Worm (Caenorhabditis elegans) whole organism, mixed stage, embryonic: ENCODE results near the gene F22B8.7.

Experiments
- M03D4.4 ChIP-seq: sonication (generic microtip); optimal IDR thresholded peaks from 2 replicates; lab custom pipeline; 2017; ENCODE audit warnings: mild to moderate bottlenecking, missing genetic modification characterization, missing compliant biosample characterization
- bed-3 ChIP-seq: fragments of 200-800 bp; sonication (Bioruptor generic); optimal IDR thresholded peaks from 3 replicates; lab custom pipeline; 2018; ENCODE audit warnings: mild to moderate bottlenecking, missing genetic modification characterization, moderate library complexity, missing compliant biosample characterization
- blmp-1 ChIP-seq: fragments of 150-350 bp; optimal IDR thresholded peaks from 2 replicates; lab custom pipeline; 2014; ENCODE audit warnings: missing biosample characterization, missing genetic modification characterization
- ceh-39 ChIP-seq: fragments of 150-350 bp; optimal IDR thresholded peaks from 2 replicates; lab custom pipeline; 2014; ENCODE audit warnings: missing biosample characterization, missing genetic modification characterization
- ceh-43 ChIP-seq: fragments of 200-800 bp; sonication (Bioruptor generic); optimal IDR thresholded peaks from 2 replicates; lab custom pipeline; 2018; ENCODE audit warnings: mild to moderate bottlenecking, missing genetic modification characterization, moderate library complexity, missing compliant biosample characterization
- ceh-83 ChIP-seq: fragments of 200-800 bp; sonication (Bioruptor generic); optimal IDR thresholded peaks from 2 replicates; lab custom pipeline; 2018; ENCODE audit warnings: mild to moderate bottlenecking, missing genetic modification characterization, missing compliant biosample characterization
- ces-1 ChIP-seq: fragments of 150-350 bp; optimal IDR thresholded peaks from 2 replicates; lab custom pipeline; 2014; ENCODE audit warnings: missing biosample characterization, missing genetic modification reagents, missing genetic modification characterization
- cnd-1 ChIP-seq: fragments of 200-800 bp; sonication (Bioruptor generic); optimal IDR thresholded peaks from 2 replicates; lab custom pipeline; 2018; ENCODE audit warnings: mild to moderate bottlenecking, missing genetic modification characterization, missing compliant biosample characterization
- drap-1 ChIP-seq: fragments of 200-800 bp; sonication (Bioruptor generic); optimal IDR thresholded peaks from 3 replicates; lab custom pipeline; 2018; ENCODE audit warnings: mild to moderate bottlenecking, missing genetic modification characterization, missing compliant biosample characterization
- elt-1 ChIP-seq: sonication (generic microtip); optimal IDR thresholded peaks from 2 replicates; lab custom pipeline; 2017; ENCODE audit warnings: missing genetic modification characterization, mild to moderate bottlenecking, missing compliant biosample characterization, antibody characterized with exemption, moderate library complexity, borderline replicate concordance; ENCODE audit not compliant: insufficient read depth
- elt-3 ChIP-seq: fragments of 150-350 bp; optimal IDR thresholded peaks from 2 replicates; lab custom pipeline; 2014; ENCODE audit warnings: missing biosample characterization, missing genetic modification characterization
- ham-2 ChIP-seq: fragments of 200-800 bp; sonication (Bioruptor generic); optimal IDR thresholded peaks from 2 replicates; lab custom pipeline; 2018; ENCODE audit warnings: mild to moderate bottlenecking, missing genetic modification characterization, missing compliant biosample characterization
- lin-13 ChIP-seq: fragments of 150-350 bp; optimal IDR thresholded peaks from 2 replicates; lab custom pipeline; 2014; ENCODE audit warnings: missing biosample characterization, missing genetic modification characterization
- lin-32 ChIP-seq: fragments of 200-800 bp; sonication (Bioruptor generic); optimal IDR thresholded peaks from 2 replicates; lab custom pipeline; 2018; ENCODE audit warnings: mild to moderate bottlenecking, missing genetic modification characterization, missing compliant biosample characterization
- lsy-2 ChIP-seq: fragments of 150-350 bp; optimal IDR thresholded peaks from 2 replicates; lab custom pipeline; 2014; ENCODE audit warnings: missing biosample characterization, missing genetic modification characterization
- mab-5 ChIP-seq: fragments of 150-350 bp; optimal IDR thresholded peaks from 2 replicates; lab custom pipeline; 2014; ENCODE audit warnings: missing biosample characterization, missing genetic modification characterization
- mep-1 ChIP-seq: fragments of 150-350 bp; optimal IDR thresholded peaks from 2 replicates; lab custom pipeline; 2017; ENCODE audit warnings: missing biosample characterization, missing genetic modification reagents, missing genetic modification characterization, inconsistent platforms
- mls-2 ChIP-seq: sonication (generic microtip); optimal IDR thresholded peaks from 2 replicates; lab custom pipeline; 2016; ENCODE audit warnings: mild to moderate bottlenecking, missing genetic modification characterization, moderate library complexity, missing compliant biosample characterization
- nhr-12 ChIP-seq: fragments of 150-350 bp; optimal IDR thresholded peaks from 2 replicates; lab custom pipeline; 2014; ENCODE audit warnings: missing biosample characterization, missing genetic modification characterization
- nhr-28 ChIP-seq: fragments of 150-350 bp; optimal IDR thresholded peaks from 2 replicates; lab custom pipeline; 2014; ENCODE audit warnings: missing biosample characterization, missing genetic modification characterization
- nhr-76 ChIP-seq: sonication (generic microtip); optimal IDR thresholded peaks from 2 replicates; lab custom pipeline; 2017; ENCODE audit warnings: missing biosample characterization, missing genetic modification characterization
- pha-4 ChIP-seq: fragments of 150-350 bp; optimal IDR thresholded peaks from 2 replicates; lab custom pipeline; 2018; ENCODE audit warnings: missing biosample characterization, missing genetic modification reagents, missing genetic modification characterization
- sem-2 ChIP-seq: fragments of 200-800 bp; sonication (Bioruptor generic); optimal IDR thresholded peaks from 2 replicates; lab custom pipeline; 2018; ENCODE audit warnings: mild to moderate bottlenecking, missing genetic modification characterization, missing compliant biosample characterization
- snpc-4 ChIP-seq: fragments of 150-350 bp; optimal IDR thresholded peaks from 2 replicates; lab custom pipeline; 2014; ENCODE audit warnings: missing biosample characterization, missing genetic modification characterization
- sptf-1 ChIP-seq: sonication (generic microtip); optimal IDR thresholded peaks from 2 replicates; lab custom pipeline; 2017; ENCODE audit warnings: mild to moderate bottlenecking, missing genetic modification characterization, moderate library complexity, missing compliant biosample characterization
- tbx-8 ChIP-seq: fragments of 200-800 bp; sonication (Bioruptor generic); optimal IDR thresholded peaks from 2 replicates; lab custom pipeline; 2018; ENCODE audit warnings: mild to moderate bottlenecking, missing genetic modification characterization, moderate library complexity, missing compliant biosample characterization
- unc-120 ChIP-seq: sonication (generic microtip); optimal IDR thresholded peaks from 2 replicates; lab custom pipeline; 2017; ENCODE audit warnings: missing genetic modification characterization, missing compliant biosample characterization; ENCODE audit not compliant: poor library complexity, severe bottlenecking
- unc-39 ChIP-seq: fragments of 150-350 bp; optimal IDR thresholded peaks from 2 replicates; lab custom pipeline; 2014; ENCODE audit warnings: missing biosample characterization, missing genetic modification characterization
- unc-62 ChIP-seq: fragments of 150-350 bp; optimal IDR thresholded peaks from 2 replicates; lab custom pipeline; 2014; ENCODE audit warnings: missing biosample characterization, missing genetic modification reagents, missing genetic modification characterization
- zip-8 ChIP-seq: fragments of 150-350 bp; optimal IDR thresholded peaks from 2 replicates; lab custom pipeline; 2014; ENCODE audit warnings: missing biosample characterization, missing genetic modification characterization
- ztf-11 ChIP-seq: fragments of 150-350 bp; optimal IDR thresholded peaks from 2 replicates; lab custom pipeline; 2014; ENCODE audit warnings: missing biosample characterization, missing genetic modification characterization

Gene F22B8.7

DNA sequence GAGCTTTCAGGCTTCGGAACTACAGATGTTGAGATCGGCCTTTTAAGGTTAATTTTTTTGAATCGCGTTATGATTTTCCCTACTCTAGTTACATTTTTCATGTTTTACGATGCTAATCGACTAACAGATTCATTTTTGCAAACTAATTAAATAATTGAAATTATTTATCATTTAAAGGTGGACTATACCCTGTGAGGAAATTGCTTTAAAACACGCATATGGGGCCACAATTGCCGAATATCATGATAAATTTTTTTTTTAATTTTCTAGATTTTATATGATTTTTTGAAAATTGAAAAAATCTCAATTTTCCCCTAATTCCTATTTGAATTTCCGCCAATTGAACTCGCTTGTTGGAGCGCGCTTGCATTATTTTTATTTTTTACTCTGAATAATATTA, 32.4 kb upstream of the F22B8.7 start, which contains the start of gene fbxa-100:
fbxa-100 (minus strand) TSS at position 101 of the 400 bp plus-strand sequence.
- TF ChIP-seq ztf-11 = no peak
- TF ChIP-seq unc-39 = no peak
- no peak for TF ChIP-seq nhr-28 (tag; lab: Kevin White, UChicago)
- no peak for TF ChIP-seq lsy-2 (tag; lab: Kevin White, UChicago)
- no peak for TF ChIP-seq mep-1 (tag; lab: Kevin White, UChicago)
- no peak for TF ChIP-seq unc-120
- TF ChIP-seq ham-2 = no peak
- no peak for TF ChIP-seq bed-3 (GFP tag; lab: Kevin White, UChicago)
- TF ChIP-seq M03D4.4 (tag; lab: Kevin White, UChicago) = no peak
- TF ChIP-seq ceh-43 (GFP tag; lab: Kevin White, UChicago) = no peak
- no peak for TF ChIP-seq mab-5
- no peak for TF ChIP-seq elt-3 (tag; lab: Kevin White, UChicago)
- no peak for TF ChIP-seq sptf-1 (tag; lab: Kevin White, UChicago)

DNA sequence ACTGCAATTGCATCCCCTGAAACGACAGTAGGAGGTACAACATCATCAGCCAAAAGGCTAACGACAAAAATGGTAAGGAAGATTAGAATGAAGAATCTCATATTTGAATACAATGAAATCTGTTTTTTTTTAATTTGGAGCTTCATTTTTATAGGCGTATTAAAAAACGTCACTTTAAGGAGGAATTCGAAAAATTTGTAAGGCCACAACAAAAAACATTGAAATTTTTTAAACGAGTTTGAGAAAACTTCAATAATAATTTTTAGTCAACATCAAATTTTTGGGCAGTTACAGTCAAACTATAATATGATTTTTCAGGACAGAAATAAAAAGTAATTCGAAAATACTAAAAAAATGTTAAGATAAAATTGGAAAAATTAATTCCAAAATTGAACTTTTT, 31.6 kb upstream of the F22B8.7 start, which contains the start of gene F14H3.14:
F14H3.14 (minus strand) TSS at position 101 of the 400 bp plus-strand sequence.
- TF ChIP-seq unc-62 (no peak), blmp-1 (tag; lab: Kevin White, UChicago) (no peak), mls-2 (tag; lab: Kevin White, UChicago) (no peak), nhr-76 (tag; lab: Kevin White, UChicago) (no peak), lin-13 (tag; lab: Kevin White, UChicago) (no peak), ceh-43 (GFP tag; lab: Kevin White, UChicago) (no peak), unc-120 (no peak)

DNA sequence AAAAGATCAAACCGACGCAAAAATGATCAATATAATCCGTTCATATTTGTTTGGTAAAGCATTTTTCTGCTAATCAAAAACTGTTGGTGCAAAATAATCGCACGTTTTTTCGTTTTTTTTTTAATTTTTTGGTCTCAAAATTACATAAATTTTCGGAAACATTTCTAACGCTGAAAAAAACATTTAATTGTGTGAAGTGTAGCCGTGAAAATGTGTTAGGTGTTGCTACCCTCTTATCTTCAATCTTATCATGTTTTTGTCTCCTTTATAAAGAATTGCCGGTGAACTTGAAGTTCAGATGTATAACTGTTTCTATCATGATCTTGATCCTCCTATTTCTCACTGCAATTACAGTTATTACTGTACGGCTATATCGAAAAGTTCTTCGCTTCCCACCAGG, 25.4 kb upstream of the F22B8.7 start, which contains the start of gene cyp-35D1:
cyp-35D1 (plus strand) TSS at position 301 of the 400 bp plus-strand sequence.
- TF ChIP-seq tbx-8 (GFP tag; lab: Kevin White, UChicago) (no peak), unc-39 (no peak), elt-1 (tag; lab: Kevin White, UChicago) (no peak), drap-1 (GFP tag; lab: Kevin White, UChicago) (no peak), unc-120 (no peak), ceh-39 (no peak), sptf-1 (tag; lab: Kevin White, UChicago) (no peak), ceh-43 (GFP tag; lab: Kevin White, UChicago) (no peak), nhr-76 (tag; lab: Kevin White, UChicago) (no peak), nhr-12 (tag; lab: Kevin White, UChicago) (no peak), sem-2 (no peak), cnd-1 (no peak), lsy-2 (tag; lab: Kevin White, UChicago) (no peak), pha-4 (tag; lab: Kevin White, UChicago) (no peak), zip-8 (tag; lab: Kevin White, UChicago) (no peak), bed-3 (GFP tag; lab: Kevin White, UChicago) (no peak), mab-5 (no peak), lin-32 (no peak)
- TF ChIP-seq, all 35 proteins: peak for 0

DNA sequence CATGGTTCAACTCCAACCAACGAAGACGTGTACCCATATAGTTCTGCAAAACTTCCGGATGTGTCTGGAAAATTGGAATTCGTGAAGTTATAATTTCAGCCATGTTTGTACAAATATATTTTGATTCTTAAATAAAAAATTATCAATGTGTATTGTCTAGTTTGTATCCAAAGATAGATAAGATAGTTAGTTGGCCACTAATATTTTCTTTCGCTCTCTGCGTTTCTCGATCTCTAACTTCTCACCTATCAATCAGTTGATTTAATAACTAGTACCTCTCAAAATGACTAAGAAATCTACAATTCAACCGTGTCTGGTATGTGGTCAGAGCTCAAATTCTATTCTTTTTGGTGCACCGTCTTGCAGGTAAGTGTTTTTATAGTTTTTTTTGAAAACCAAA, 23.2 kb upstream of the F22B8.7 start, which contains the start of gene nhr-176:
nhr-176 (plus strand) TSS at position 159 of the 400 bp plus-strand sequence.
- TF ChIP-seq nhr-12 (tag; lab: Kevin White, UChicago) (no peak), ceh-39 (no peak), drap-1 (GFP tag; lab: Kevin White, UChicago) (no peak), ceh-83 (GFP tag; lab: Kevin White, UChicago) (no peak)

DNA sequence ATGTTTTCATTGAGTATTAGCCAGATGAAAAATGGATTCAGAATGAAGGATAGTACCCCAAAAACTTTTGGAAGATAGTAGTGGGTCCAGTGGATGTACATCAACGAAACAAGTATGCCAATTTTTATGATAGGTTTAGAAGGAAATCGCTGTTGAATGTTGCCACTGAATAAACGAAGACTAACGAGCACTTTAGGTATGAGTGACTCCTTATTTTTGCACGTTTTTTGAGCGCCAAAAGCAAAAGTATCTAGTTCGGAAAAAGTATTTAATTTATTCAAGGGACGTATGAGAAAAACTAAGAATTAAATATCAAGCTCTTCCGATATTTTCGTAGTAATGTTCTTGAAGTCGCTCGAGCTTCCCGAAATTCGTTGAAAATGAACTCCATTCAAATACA, 20.5 kb upstream of the F22B8.7 start, which contains the start of gene srj-10:
srj-10 (minus strand) TSS at position 101 of the 400 bp plus-strand sequence.
- TF ChIP-seq sem-2 (no peak), ces-1 (no peak), mab-5 (no peak), unc-120 (no peak), tbx-8 (GFP tag; lab: Kevin White, UChicago) (no peak), snpc-4 (tag; lab: Kevin White, UChicago) (no peak), ham-2 (no peak), mep-1 (tag; lab: Kevin White, UChicago) (no peak), ceh-83 (GFP tag; lab: Kevin White, UChicago) (no peak), drap-1 (GFP tag; lab: Kevin White, UChicago) (no peak), nhr-28 (tag; lab: Kevin White, UChicago) (no peak)
